Worm (Caenorhabditis elegans): Measurements from ENCODE around the gene F21D12.2.

- TF ChIP-seq npax-4 (tag; optimal IDR thresholded peaks at IDR 0.05) (no peak), ama-1 (optimal IDR thresholded peaks at IDR 0.05) (no peak), nhr-11 (tag; optimal IDR thresholded peaks at IDR 0.05) (no peak), Y22D7AL.16 (tag; optimal IDR thresholded peaks at IDR 0.05) (no peak), hlh-15 (tag; optimal IDR thresholded peaks at IDR 0.05) (no peak), dve-1 (tag; optimal IDR thresholded peaks at IDR 0.05) (no peak), C38D4.7 (GFP tag; optimal IDR thresholded peaks at IDR 0.05) (no peak), ceh-2 (tag; optimal IDR thresholded peaks at IDR 0.05) (no peak), ttx-3 (tag; optimal IDR thresholded peaks at IDR 0.05) (no peak), ets-4 (tag; optimal IDR thresholded peaks at IDR 0.05) (no peak)
Measured at ce11 chrII:7287140-7287539, 30.4 kb upstream of the F21D12.2 start.
